Fruit fly (Drosophila melanogaster) whole organism, embryonic: Measurements from ENCODE around the gene mAChR-C.

Source experiments
- CG16813 ChIP-seq: fragments of 200-800 bp; sonication (Bioruptor generic); IDR thresholded peaks from 3 replicates; pipeline ENCODE4 v1.3.6; 2022; ENCODE audit warnings: missing biosample characterization, missing genetic modification characterization; ENCODE audit not compliant: partially characterized antibody
- CG18599 ChIP-seq: fragments of 200-800 bp; sonication (Bioruptor generic); optimal IDR thresholded peaks from 3 replicates; lab custom pipeline; 2017; ENCODE audit warnings: missing biosample characterization, missing genetic modification characterization, mild to moderate bottlenecking, moderate library complexity, missing genetic modification reagents
- CG3065 ChIP-seq: fragments of 200-800 bp; sonication (Bioruptor generic); optimal IDR thresholded peaks from 2 replicates; lab custom pipeline; 2016; ENCODE audit warnings: missing biosample characterization, missing genetic modification characterization
- CHES-1-like ChIP-seq: fragments of 200-800 bp; sonication (Bioruptor generic); optimal IDR thresholded peaks from 2 replicates; lab custom pipeline; 2016; ENCODE audit warnings: missing biosample characterization, missing genetic modification characterization
- D19B ChIP-seq: fragments of 200-800 bp; sonication (Bioruptor generic); optimal IDR thresholded peaks from 2 replicates; lab custom pipeline; 2017; ENCODE audit warnings: missing biosample characterization, mild to moderate bottlenecking, missing genetic modification characterization
- HLH54F ChIP-seq: fragments of 200-800 bp; sonication (Bioruptor generic); optimal IDR thresholded peaks from 3 replicates; lab custom pipeline; 2016; ENCODE audit warnings: missing biosample characterization, missing genetic modification characterization
- Hsf ChIP-seq: fragments of 200-800 bp; sonication (Bioruptor generic); optimal IDR thresholded peaks from 3 replicates; lab custom pipeline; 2016; ENCODE audit warnings: missing biosample characterization, missing genetic modification characterization
- Med ChIP-seq: fragments of 200-800 bp; sonication (Bioruptor generic); peaks from one replicate; lab custom pipeline; 2016; ENCODE audit warnings: missing biosample characterization, missing genetic modification characterization, mild to moderate bottlenecking, inconsistent platforms, moderate library complexity
- NfI ChIP-seq: fragments of 200-800 bp; sonication (Bioruptor generic); optimal IDR thresholded peaks from 3 replicates; lab custom pipeline; 2018; ENCODE audit warnings: missing biosample characterization, mild to moderate bottlenecking, missing genetic modification characterization, moderate library complexity
- cwo ChIP-seq: fragments of 200-800 bp; sonication (Bioruptor generic); optimal IDR thresholded peaks from 3 replicates; lab custom pipeline; 2017; ENCODE audit warnings: missing biosample characterization, missing genetic modification characterization, mild to moderate bottlenecking, moderate library complexity, missing genetic modification reagents
- gro ChIP-seq: fragments of 200-800 bp; sonication (Bioruptor generic); optimal IDR thresholded peaks from 2 replicates; lab custom pipeline; 2016; ENCODE audit warnings: missing biosample characterization, missing genetic modification characterization
- stc ChIP-seq: fragments of 200-800 bp; sonication (Bioruptor generic); IDR thresholded peaks from 2 replicates; pipeline ENCODE4 v1.3.6; 2022; ENCODE audit warnings: missing biosample characterization, missing genetic modification characterization
- ttk ChIP-seq: fragments of 200-800 bp; sonication (Bioruptor generic); IDR thresholded peaks from 2 replicates; pipeline ENCODE4 v2.1.2; 2022; ENCODE audit warnings: missing biosample characterization, missing genetic modification characterization

DNA sequence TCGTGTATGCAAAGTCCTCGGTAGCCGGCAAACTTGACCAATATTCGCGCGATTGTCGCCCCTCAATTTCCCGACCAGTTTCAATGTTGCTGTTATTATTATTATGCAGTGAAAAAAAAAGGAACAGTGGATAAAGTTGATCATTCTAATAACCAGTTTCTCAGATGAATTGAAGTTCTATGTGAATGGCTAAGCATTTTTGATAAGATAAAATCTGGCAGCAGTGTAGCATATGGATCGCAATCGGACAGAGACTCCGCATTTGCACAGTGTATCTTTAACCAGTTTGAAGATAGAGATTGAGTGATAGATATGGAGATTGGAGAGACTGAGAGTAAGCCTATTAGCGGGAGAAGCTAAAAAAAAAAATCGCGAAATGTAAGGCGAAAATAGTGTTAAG, 39.1 kb downstream of the mAChR-C start:
- TF ChIP-seq stc (peak; percentile 73), D19B (GFP tag; lab: Kevin White, UChicago) (peak; percentile 22), ttk (GFP tag; lab: Robert Waterston, UW) (peak; percentile 76), Med (peak; percentile 94), CHES-1-like (GFP tag; lab: Kevin White, UChicago) (peak; percentile 56), HLH54F (GFP tag; lab: Kevin White, UChicago) (peak; percentile 75), Hsf (peak; percentile 71), CG3065 (GFP tag; lab: Kevin White, UChicago) (peak; percentile 12), cwo (peak; percentile 45), NfI (GFP tag; lab: Kevin White, UChicago) (peak; percentile 76), CG18599 (peak; percentile 76), gro (GFP tag; lab: Kevin White, UChicago) (peak; percentile 84), CG16813 (GFP tag; lab: Robert Waterston, UW) (no peak)
